Worm (Caenorhabditis elegans): Measurements from ENCODE around the gene Y75B8A.37.

Gene Y75B8A.37

ce11 chrIII:12284157-12284556 lies 31.1 kb upstream of the Y75B8A.37 start:
- TF ChIP-seq irx-1 (tag; optimal IDR thresholded peaks at IDR 0.05): no peak
- no peak for TF ChIP-seq grh-1 (GFP tag; IDR thresholded peaks at IDR 0.05)
- no peak for TF ChIP-seq Y116A8C.19 (tag; optimal IDR thresholded peaks at IDR 0.05; ENCODE audit: borderline replicate concordance)
- no peak for TF ChIP-seq mep-1 (tag; optimal IDR thresholded peaks at IDR 0.05)
- TF ChIP-seq fos-1 (tag; optimal IDR thresholded peaks at IDR 0.05): no peak
- TF ChIP-seq C04F5.9 (tag; optimal IDR thresholded peaks at IDR 0.05): no peak
- no peak for TF ChIP-seq rnt-1 (tag; optimal IDR thresholded peaks at IDR 0.05)
- TF ChIP-seq C16A3.4 (tag; optimal IDR thresholded peaks at IDR 0.05): no peak
- TF ChIP-seq hlh-4 (tag; optimal IDR thresholded peaks at IDR 0.05): no peak
- no peak for TF ChIP-seq ztf-11 (tag; optimal IDR thresholded peaks at IDR 0.05)
- no peak for TF ChIP-seq ama-1 (optimal IDR thresholded peaks at IDR 0.05)
- TF ChIP-seq nhr-85 (tag): no peak
- TF ChIP-seq unc-62 (GFP tag; optimal IDR thresholded peaks at IDR 0.05): no peak
- TF ChIP-seq nhr-28 (tag; optimal IDR thresholded peaks at IDR 0.05): no peak
- TF ChIP-seq ceh-90 (tag; optimal IDR thresholded peaks at IDR 0.05): no peak
- no peak for TF ChIP-seq hlh-17 (GFP tag; optimal IDR thresholded peaks at IDR 0.05; ENCODE audit: borderline replicate concordance)
- no peak for TF ChIP-seq egl-27 (tag; optimal IDR thresholded peaks at IDR 0.05)
- TF ChIP-seq nhr-47 (tag; optimal IDR thresholded peaks at IDR 0.05): no peak
- TF ChIP-seq isw-1 (GFP tag; IDR thresholded peaks at IDR 0.05): no peak

DNA sequence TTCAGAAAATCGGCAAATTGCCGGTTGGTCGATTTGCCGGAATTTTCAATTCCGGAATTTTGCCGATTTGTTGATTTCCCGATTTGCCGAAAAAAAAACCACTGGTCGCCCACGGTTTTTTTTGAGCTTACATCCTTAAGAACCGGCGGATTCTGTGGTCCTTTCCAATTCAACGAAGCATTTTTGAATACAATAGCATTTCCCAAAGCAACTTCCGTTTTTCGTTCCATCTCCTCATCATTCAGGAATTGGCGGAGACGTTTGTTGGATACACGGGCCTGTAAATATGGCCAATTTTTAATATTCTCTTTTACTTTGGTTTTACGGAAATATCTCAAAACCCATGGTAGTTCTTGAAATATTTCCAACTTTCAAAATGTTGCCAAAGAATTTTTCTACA lies 22.8 kb upstream of the Y75B8A.37 start:
- TF ChIP-seq lin-35 (GFP tag; optimal IDR thresholded peaks at IDR 0.05) (no peak), mdl-1 (tag; optimal IDR thresholded peaks at IDR 0.05) (no peak), unc-86 (tag; optimal IDR thresholded peaks at IDR 0.05) (no peak), nhr-85 (tag) (no peak), ceh-63 (GFP tag; optimal IDR thresholded peaks at IDR 0.05) (no peak), pqm-1 (tag; optimal IDR thresholded peaks at IDR 0.05) (no peak), nhr-76 (tag; optimal IDR thresholded peaks at IDR 0.05) (no peak), mep-1 (tag; optimal IDR thresholded peaks at IDR 0.05) (no peak), lin-13 (GFP tag; optimal IDR thresholded peaks at IDR 0.05) (no peak), tlp-1 (tag; optimal IDR thresholded peaks at IDR 0.05) (no peak), nhr-77 (tag; optimal IDR thresholded peaks at IDR 0.05) (no peak), nhr-20 (tag; optimal IDR thresholded peaks at IDR 0.05) (no peak)

- no peak for TF ChIP-seq xbp-1 (tag; optimal IDR thresholded peaks at IDR 0.05)
- TF ChIP-seq blmp-1 (tag; optimal IDR thresholded peaks at IDR 0.05): no peak
Observed at ce11 chrIII:12297303-12297702, 18.0 kb upstream of the Y75B8A.37 start.

ce11 chrIII:12299259-12299658 lies 16.0 kb upstream of the Y75B8A.37 start:
- no peak for TF ChIP-seq aly-2 (tag; optimal IDR thresholded peaks at IDR 0.05)
- TF ChIP-seq ceh-82 (tag; optimal IDR thresholded peaks at IDR 0.05): no peak
- no peak for TF ChIP-seq rnt-1 (tag; optimal IDR thresholded peaks at IDR 0.05)
- TF ChIP-seq lir-3 (tag; optimal IDR thresholded peaks at IDR 0.05; ENCODE audit: poor library complexity): no peak
- no peak for TF ChIP-seq ceh-90 (tag; optimal IDR thresholded peaks at IDR 0.05)
- TF ChIP-seq F16B12.6 (tag; optimal IDR thresholded peaks at IDR 0.05): no peak
- no peak for TF ChIP-seq unc-98 (GFP tag; IDR thresholded peaks at IDR 0.05)
- TF ChIP-seq isw-1 (GFP tag; IDR thresholded peaks at IDR 0.05): no peak
- TF ChIP-seq irx-1 (tag; optimal IDR thresholded peaks at IDR 0.05): no peak
- TF ChIP-seq ces-1 (GFP tag; optimal IDR thresholded peaks at IDR 0.05): no peak
- TF ChIP-seq fkh-4 (tag; optimal IDR thresholded peaks at IDR 0.05; ENCODE audit: borderline replicate concordance): no peak
- no peak for TF ChIP-seq sup-37 (GFP tag; optimal IDR thresholded peaks at IDR 0.05)

Measured in whole organism, L1 larva.